Worm (Caenorhabditis elegans): ENCODE measurements around the gene F40C5.2.
"Not testable (repeated sequence)": the region's sequence is repeated elsewhere in the genome, so short reads cannot be mapped to it uniquely, and the experiment has no call there.

Gene F40C5.2

ce11 chrV:3605325-3605724 is 34.5 kb downstream of the F40C5.2 start, which contains the start of gene T22F3.8:
Gene T22F3.8 (minus strand): TSS chrV:3605425.
- TF ChIP-seq cog-1 (tag; optimal IDR thresholded peaks at IDR 0.05) (no peak), ztf-23 (GFP tag; IDR thresholded peaks at IDR 0.05) (no peak), flt-1 (GFP tag; IDR thresholded peaks at IDR 0.05) (no peak), klf-2 (GFP tag; conservative IDR thresholded peaks at IDR 0.05) (no peak), ztf-29 (GFP tag; IDR thresholded peaks at IDR 0.05) (no peak), med-1 (GFP tag; optimal IDR thresholded peaks at IDR 0.05; ENCODE audit: insufficient read depth) (no peak), tab-1 (GFP tag; IDR thresholded peaks at IDR 0.05) (no peak), ref-1 (GFP tag; conservative IDR thresholded peaks at IDR 0.05) (no peak), T22C8.4 (GFP tag; IDR thresholded peaks at IDR 0.05) (no peak)

ce11 chrV:3606391-3606790 is 35.6 kb downstream of the F40C5.2 start:
- no peak for TF ChIP-seq flt-1 (GFP tag; IDR thresholded peaks at IDR 0.05)
- TF ChIP-seq ref-1 (GFP tag; conservative IDR thresholded peaks at IDR 0.05) = no peak
- TF ChIP-seq tab-1 (GFP tag; IDR thresholded peaks at IDR 0.05) = no peak
- no peak for TF ChIP-seq cog-1 (tag; optimal IDR thresholded peaks at IDR 0.05)
- TF ChIP-seq ztf-29 (GFP tag; IDR thresholded peaks at IDR 0.05) = no peak
- TF ChIP-seq med-1 (GFP tag; optimal IDR thresholded peaks at IDR 0.05; ENCODE audit: insufficient read depth) = no peak
- no peak for TF ChIP-seq T22C8.4 (GFP tag; IDR thresholded peaks at IDR 0.05)
- no peak for TF ChIP-seq klf-2 (GFP tag; conservative IDR thresholded peaks at IDR 0.05)
- no peak for TF ChIP-seq ztf-23 (GFP tag; IDR thresholded peaks at IDR 0.05)

ce11 chrV:3610709-3611108 is 39.9 kb downstream of the F40C5.2 start:
- TF ChIP-seq cog-1 (tag; optimal IDR thresholded peaks at IDR 0.05) = no peak
- no peak for TF ChIP-seq ztf-23 (GFP tag; IDR thresholded peaks at IDR 0.05)
- no peak for TF ChIP-seq med-1 (GFP tag; optimal IDR thresholded peaks at IDR 0.05; ENCODE audit: insufficient read depth)
- TF ChIP-seq ztf-29 (GFP tag; IDR thresholded peaks at IDR 0.05) = no peak
- no peak for TF ChIP-seq flt-1 (GFP tag; IDR thresholded peaks at IDR 0.05)
- no peak for TF ChIP-seq T22C8.4 (GFP tag; IDR thresholded peaks at IDR 0.05)
- no peak for TF ChIP-seq tab-1 (GFP tag; IDR thresholded peaks at IDR 0.05)

ce11 chrV:3611654-3612053 is 40.9 kb downstream of the F40C5.2 start, which contains the start of gene T22F3.10:
Gene T22F3.10 (minus strand): TSS chrV:3611754.
- TF ChIP-seq T22C8.4 (GFP tag; IDR thresholded peaks at IDR 0.05) (no peak), flt-1 (GFP tag; IDR thresholded peaks at IDR 0.05) (no peak), cog-1 (tag; optimal IDR thresholded peaks at IDR 0.05) (no peak), med-1 (GFP tag; optimal IDR thresholded peaks at IDR 0.05; ENCODE audit: insufficient read depth) (no peak), ztf-23 (GFP tag; IDR thresholded peaks at IDR 0.05) (no peak), klf-2 (GFP tag; conservative IDR thresholded peaks at IDR 0.05) (no peak), ztf-29 (GFP tag; IDR thresholded peaks at IDR 0.05) (no peak), tab-1 (GFP tag; IDR thresholded peaks at IDR 0.05) (no peak), ref-1 (GFP tag; conservative IDR thresholded peaks at IDR 0.05) (no peak)

ce11 chrV:3613042-3613441 is 42.2 kb downstream of the F40C5.2 start:
- TF ChIP-seq ztf-23 (GFP tag; IDR thresholded peaks at IDR 0.05) = no peak
- TF ChIP-seq ref-1 (GFP tag; conservative IDR thresholded peaks at IDR 0.05) = no peak
- no peak for TF ChIP-seq T22C8.4 (GFP tag; IDR thresholded peaks at IDR 0.05)
- TF ChIP-seq med-1 (GFP tag; optimal IDR thresholded peaks at IDR 0.05; ENCODE audit: insufficient read depth) = no peak
- TF ChIP-seq tab-1 (GFP tag; IDR thresholded peaks at IDR 0.05) = no peak
- TF ChIP-seq ztf-29 (GFP tag; IDR thresholded peaks at IDR 0.05) = no peak
- TF ChIP-seq flt-1 (GFP tag; IDR thresholded peaks at IDR 0.05) = no peak
- no peak for TF ChIP-seq cog-1 (tag; optimal IDR thresholded peaks at IDR 0.05)
- no peak for TF ChIP-seq klf-2 (GFP tag; conservative IDR thresholded peaks at IDR 0.05)

ce11 chrV:3614397-3614796 is 43.6 kb downstream of the F40C5.2 start, which contains the start of gene T22F3.11:
Gene T22F3.11 (minus strand): TSS chrV:3614553.
- TF ChIP-seq med-1 (GFP tag; optimal IDR thresholded peaks at IDR 0.05; ENCODE audit: insufficient read depth) (no peak), T22C8.4 (GFP tag; IDR thresholded peaks at IDR 0.05) (no peak), tab-1 (GFP tag; IDR thresholded peaks at IDR 0.05) (no peak)

ce11 chrV:3616844-3617243 is 46.0 kb downstream of the F40C5.2 start:
- TF ChIP-seq med-1 (GFP tag; optimal IDR thresholded peaks at IDR 0.05; ENCODE audit: insufficient read depth) = no peak
- no peak for TF ChIP-seq T22C8.4 (GFP tag; IDR thresholded peaks at IDR 0.05)
- no peak for TF ChIP-seq ztf-29 (GFP tag; IDR thresholded peaks at IDR 0.05)
- no peak for TF ChIP-seq ztf-23 (GFP tag; IDR thresholded peaks at IDR 0.05)
- no peak for TF ChIP-seq ref-1 (GFP tag; conservative IDR thresholded peaks at IDR 0.05)
- no peak for TF ChIP-seq flt-1 (GFP tag; IDR thresholded peaks at IDR 0.05)
- TF ChIP-seq cog-1 (tag; optimal IDR thresholded peaks at IDR 0.05) = no peak
- no peak for TF ChIP-seq klf-2 (GFP tag; conservative IDR thresholded peaks at IDR 0.05)
- no peak for TF ChIP-seq tab-1 (GFP tag; IDR thresholded peaks at IDR 0.05)

ce11 chrV:3620608-3621007 is 49.8 kb downstream of the F40C5.2 start, which contains the start of gene srx-93:
Gene srx-93 (minus strand): TSS chrV:3620708.
- TF ChIP-seq flt-1 (GFP tag; IDR thresholded peaks at IDR 0.05); ref-1 (GFP tag; conservative IDR thresholded peaks at IDR 0.05); ztf-23 (GFP tag; IDR thresholded peaks at IDR 0.05): not testable (repeated sequence)
